Worm (Caenorhabditis elegans): ENCODE data around the gene slt-1.

The slt-1 gene

ce11 chrX:14704933-14705332 lies 30.8 kb downstream of the slt-1 start:
- TF ChIP-seq vab-15 (tag; optimal IDR thresholded peaks at IDR 0.05) (no peak), snpc-4 (tag; optimal IDR thresholded peaks at IDR 0.05) (peak; percentile 74), tlp-1 (tag; optimal IDR thresholded peaks at IDR 0.05) (no peak), efl-1 (optimal IDR thresholded peaks at IDR 0.05) (no peak), efl-1 (GFP tag; optimal IDR thresholded peaks at IDR 0.05 in 1 of 2) (peak in 1 of 2 experiments; percentile 9), mab-9 (GFP tag; IDR thresholded peaks at IDR 0.05) (no peak), lir-3 (tag; optimal IDR thresholded peaks at IDR 0.05; ENCODE audit: poor library complexity) (no peak)

- no peak for TF ChIP-seq efl-1 (optimal IDR thresholded peaks at IDR 0.05)
- TF ChIP-seq efl-1 (GFP tag; optimal IDR thresholded peaks at IDR 0.05 in 1 of 2) = peak in 1 of 2 experiments; percentile 86
- TF ChIP-seq lin-14 (GFP tag; optimal IDR thresholded peaks at IDR 0.05) = peak; percentile 57
- TF ChIP-seq nhr-85 (tag) = peak; percentile 64
- no peak for TF ChIP-seq fkh-10 (GFP tag; optimal IDR thresholded peaks at IDR 0.05)
- peak in 2 of 6 experiments; percentile 7 to 26 for TF ChIP-seq elt-3 (tag; optimal IDR thresholded peaks at IDR 0.05)
- peak; percentile 62 for TF ChIP-seq dsc-1 (tag; optimal IDR thresholded peaks at IDR 0.05)
- no peak for TF ChIP-seq unc-30 (tag; optimal IDR thresholded peaks at IDR 0.05)
- no peak for TF ChIP-seq ceh-88 (GFP tag; IDR thresholded peaks at IDR 0.05)
- peak in 1 of 2 experiments; percentile 39 for TF ChIP-seq lin-35 (GFP tag; optimal IDR thresholded peaks at IDR 0.05)
- no peak for TF ChIP-seq nhr-19 (GFP tag; conservative IDR thresholded peaks at IDR 0.05)
- peak; percentile 9 for TF ChIP-seq elt-2 (tag; optimal IDR thresholded peaks at IDR 0.05)
- TF ChIP-seq nhr-71 (tag; optimal IDR thresholded peaks at IDR 0.05) = peak; percentile 9
These were observed 32.7 kb downstream of the slt-1 start, which contains the start of gene tmem-184 for ce11 chrX:14706698-14707285. Gene tmem-184, minus strand, starts transcription at chrX:14706861.

- TF ChIP-seq nhr-77 (tag; optimal IDR thresholded peaks at IDR 0.05) (peak; percentile 77), snpc-4 (tag; optimal IDR thresholded peaks at IDR 0.05) (peak; percentile 88), unc-98 (GFP tag; IDR thresholded peaks at IDR 0.05) (no peak), rnt-1 (tag; optimal IDR thresholded peaks at IDR 0.05) (peak; percentile 87), aly-2 (tag; optimal IDR thresholded peaks at IDR 0.05) (no peak), lin-13 (GFP tag; optimal IDR thresholded peaks at IDR 0.05) (peak; percentile 84), nhr-71 (tag; optimal IDR thresholded peaks at IDR 0.05) (peak; percentile 97), lin-35 (GFP tag; optimal IDR thresholded peaks at IDR 0.05) (peak; percentile 78 to 81), egl-27 (tag; optimal IDR thresholded peaks at IDR 0.05) (peak; percentile 44 to 81), pqm-1 (tag; optimal IDR thresholded peaks at IDR 0.05) (no peak), zag-1 (tag; optimal IDR thresholded peaks at IDR 0.05) (no peak), grh-1 (GFP tag; IDR thresholded peaks at IDR 0.05) (peak; percentile 86), F16B12.6 (tag; optimal IDR thresholded peaks at IDR 0.05) (peak; percentile 54), nhr-20 (tag; optimal IDR thresholded peaks at IDR 0.05) (peak; percentile 95), dsc-1 (tag; optimal IDR thresholded peaks at IDR 0.05) (peak; percentile 87), tbx-2 (tag; optimal IDR thresholded peaks at IDR 0.05) (peak; percentile 94), fkh-8 (tag; optimal IDR thresholded peaks at IDR 0.05) (peak; percentile 99), pax-3 (tag; optimal IDR thresholded peaks at IDR 0.05) (peak; percentile 87), Y116A8C.19 (tag; optimal IDR thresholded peaks at IDR 0.05; ENCODE audit: borderline replicate concordance) (no peak), unc-86 (tag; optimal IDR thresholded peaks at IDR 0.05) (peak; percentile 96), C04F5.9 (tag; optimal IDR thresholded peaks at IDR 0.05) (peak; percentile 35), nhr-90 (tag; optimal IDR thresholded peaks at IDR 0.05; ENCODE audit: poor library complexity) (peak; percentile 83), irx-1 (tag; optimal IDR thresholded peaks at IDR 0.05) (peak; percentile 84), isw-1 (GFP tag; IDR thresholded peaks at IDR 0.05) (peak; percentile 88), alr-1 (tag; optimal IDR thresholded peaks at IDR 0.05; ENCODE audit: borderline replicate concordance) (no peak), hpl-2 (GFP tag; optimal IDR thresholded peaks at IDR 0.05) (no peak), ceh-88 (GFP tag; IDR thresholded peaks at IDR 0.05) (peak; percentile 40; the same call in 1 of the 2 replicates), nhr-237 (tag; optimal IDR thresholded peaks at IDR 0.05) (peak; percentile 81), dpl-1 (GFP tag; optimal IDR thresholded peaks at IDR 0.05) (peak; percentile 42 to 69 (median 43)), fos-1 (tag; optimal IDR thresholded peaks at IDR 0.05) (peak; percentile 89), swsn-7 (tag; optimal IDR thresholded peaks at IDR 0.05) (peak; percentile 94), fkh-10 (GFP tag; optimal IDR thresholded peaks at IDR 0.05) (peak; percentile 97), blmp-1 (tag; optimal IDR thresholded peaks at IDR 0.05) (peak; percentile 54), lir-3 (tag; optimal IDR thresholded peaks at IDR 0.05; ENCODE audit: poor library complexity) (peak; percentile 71), C16A3.4 (tag; optimal IDR thresholded peaks at IDR 0.05) (peak; percentile 90), nhr-11 (tag; optimal IDR thresholded peaks at IDR 0.05) (peak; percentile 8)
These were observed 34.1 kb downstream of the slt-1 start for ce11 chrX:14708176-14708642.

Data from whole organism, L1 larva.